Worm (Caenorhabditis elegans): ENCODE results near the gene ZK643.6.

Gene ZK643.6

DNA sequence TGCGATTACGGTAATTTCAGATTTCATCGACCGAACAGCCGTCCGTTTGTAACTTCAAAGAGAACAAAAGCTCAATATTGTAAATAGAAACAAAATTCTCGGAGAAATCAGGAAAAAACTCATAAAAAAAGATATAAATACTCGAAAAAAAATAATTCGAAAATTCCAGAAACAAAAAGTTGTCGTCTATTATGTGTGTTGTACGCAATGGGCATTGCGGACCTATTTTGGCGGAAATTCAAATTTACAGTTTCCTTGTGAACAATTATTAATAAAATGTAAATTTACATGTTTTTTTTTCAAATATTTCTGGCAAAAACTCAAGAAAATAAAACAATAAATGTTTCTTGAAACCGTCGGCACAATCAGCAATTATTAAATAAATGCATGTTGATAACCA is 24.9 kb upstream of the ZK643.6 start:
- TF ChIP-seq daf-12 (tag; optimal IDR thresholded peaks at IDR 0.05), result no peak
- TF ChIP-seq mdl-1 (tag; optimal IDR thresholded peaks at IDR 0.05), result no peak
- TF ChIP-seq egl-5 (tag; optimal IDR thresholded peaks at IDR 0.05), result no peak
- TF ChIP-seq zag-1 (tag; optimal IDR thresholded peaks at IDR 0.05), result no peak
- no peak for TF ChIP-seq nhr-23 (tag; optimal IDR thresholded peaks at IDR 0.05)
- TF ChIP-seq jun-1 (tag; optimal IDR thresholded peaks at IDR 0.05), result no peak
- no peak for TF ChIP-seq fos-1 (tag; optimal IDR thresholded peaks at IDR 0.05)
- no peak for TF ChIP-seq skn-1 (tag; optimal IDR thresholded peaks at IDR 0.05)
- TF ChIP-seq hmg-11 (tag; optimal IDR thresholded peaks at IDR 0.05), result no peak
- TF ChIP-seq nhr-28 (tag; optimal IDR thresholded peaks at IDR 0.05), result no peak
- TF ChIP-seq elt-1 (tag; optimal IDR thresholded peaks at IDR 0.05), result no peak
- TF ChIP-seq ama-1 (optimal IDR thresholded peaks at IDR 0.05), result no peak
- TF ChIP-seq egl-27 (tag; optimal IDR thresholded peaks at IDR 0.05), result no peak

ce11 chrIII:8984960-8985359 is 24.4 kb upstream of the ZK643.6 start:
- no peak for TF ChIP-seq nhr-76 (tag; optimal IDR thresholded peaks at IDR 0.05)
- TF ChIP-seq sea-2 (GFP tag; optimal IDR thresholded peaks at IDR 0.05), result no peak
- no peak for TF ChIP-seq mdl-1 (tag; optimal IDR thresholded peaks at IDR 0.05)
- TF ChIP-seq eor-1 (tag; optimal IDR thresholded peaks at IDR 0.05), result no peak
- peak; percentile 32 for TF ChIP-seq lin-15B (tag; optimal IDR thresholded peaks at IDR 0.05)
- no peak for TF ChIP-seq nhr-11 (tag; optimal IDR thresholded peaks at IDR 0.05)
- no peak for TF ChIP-seq elt-1 (tag; optimal IDR thresholded peaks at IDR 0.05)
- TF ChIP-seq nhr-28 (tag; optimal IDR thresholded peaks at IDR 0.05), result no peak
- TF ChIP-seq fos-1 (tag; optimal IDR thresholded peaks at IDR 0.05), result no peak
- no peak for TF ChIP-seq nhr-67 (tag; optimal IDR thresholded peaks at IDR 0.05)
- no peak for TF ChIP-seq ztf-11 (tag; optimal IDR thresholded peaks at IDR 0.05)
- no peak for TF ChIP-seq ZK546.5 (tag; optimal IDR thresholded peaks at IDR 0.05)
- no peak for TF ChIP-seq ceh-9 (tag; optimal IDR thresholded peaks at IDR 0.05)
- no peak for TF ChIP-seq zag-1 (tag; optimal IDR thresholded peaks at IDR 0.05)
- no peak for TF ChIP-seq ztf-4 (tag; optimal IDR thresholded peaks at IDR 0.05)
- TF ChIP-seq lsy-12 (tag; optimal IDR thresholded peaks at IDR 0.05), result peak; percentile 11
- no peak for TF ChIP-seq ceh-16 (tag; optimal IDR thresholded peaks at IDR 0.05)
- no peak for TF ChIP-seq elt-3 (tag; optimal IDR thresholded peaks at IDR 0.05)
- no peak for TF ChIP-seq unc-39 (tag; optimal IDR thresholded peaks at IDR 0.05)
- no peak for TF ChIP-seq unc-62 (GFP tag; optimal IDR thresholded peaks at IDR 0.05)
- TF ChIP-seq ama-1 (optimal IDR thresholded peaks at IDR 0.05), result no peak
- TF ChIP-seq jun-1 (tag; optimal IDR thresholded peaks at IDR 0.05), result peak; percentile 38
- TF ChIP-seq egl-27 (tag; optimal IDR thresholded peaks at IDR 0.05), result no peak
- TF ChIP-seq nhr-237 (tag; optimal IDR thresholded peaks at IDR 0.05), result no peak
- no peak for TF ChIP-seq skn-1 (tag; optimal IDR thresholded peaks at IDR 0.05)
- no peak for TF ChIP-seq nhr-77 (tag; optimal IDR thresholded peaks at IDR 0.05)
- no peak for TF ChIP-seq daf-12 (tag; optimal IDR thresholded peaks at IDR 0.05)
- TF ChIP-seq snpc-4 (tag; optimal IDR thresholded peaks at IDR 0.05), result peak; percentile 46
- peak; percentile 85 for TF ChIP-seq nfya-1 (tag; optimal IDR thresholded peaks at IDR 0.05; ENCODE audit: insufficient read depth)
- TF ChIP-seq mml-1 (tag; optimal IDR thresholded peaks at IDR 0.05), result no peak
- TF ChIP-seq lin-39 (tag; optimal IDR thresholded peaks at IDR 0.05), result peak; percentile 61
- TF ChIP-seq egl-5 (tag; optimal IDR thresholded peaks at IDR 0.05), result peak; percentile 86
- TF ChIP-seq ceh-82 (tag; optimal IDR thresholded peaks at IDR 0.05), result no peak
- peak; percentile 7 for TF ChIP-seq fkh-10 (GFP tag; optimal IDR thresholded peaks at IDR 0.05)
- no peak for TF ChIP-seq fkh-2 (tag; optimal IDR thresholded peaks at IDR 0.05)
- TF ChIP-seq nhr-43 (tag; optimal IDR thresholded peaks at IDR 0.05; ENCODE audit: poor library complexity, severe bottlenecking), result no peak
- peak; percentile 54 for TF ChIP-seq nhr-25 (tag; optimal IDR thresholded peaks at IDR 0.05)
- TF ChIP-seq hmg-11 (tag; optimal IDR thresholded peaks at IDR 0.05), result peak; percentile 39
- TF ChIP-seq pha-4 (tag; optimal IDR thresholded peaks at IDR 0.05), result peak; percentile 74
- TF ChIP-seq pqm-1 (tag; optimal IDR thresholded peaks at IDR 0.05), result no peak
- TF ChIP-seq R02D3.7 (tag; optimal IDR thresholded peaks at IDR 0.05), result peak; percentile 2
- TF ChIP-seq aly-2 (tag; optimal IDR thresholded peaks at IDR 0.05), result no peak
- peak; percentile 31 for TF ChIP-seq elt-2 (tag; optimal IDR thresholded peaks at IDR 0.05)
- TF ChIP-seq nhr-23 (tag; optimal IDR thresholded peaks at IDR 0.05), result peak; percentile 40
- peak; percentile 9 for TF ChIP-seq tbx-2 (tag; optimal IDR thresholded peaks at IDR 0.05)
- TF ChIP-seq nhr-12 (tag; optimal IDR thresholded peaks at IDR 0.05), result no peak
- TF ChIP-seq ceh-28 (tag; optimal IDR thresholded peaks at IDR 0.05), result no peak
